Fruit fly (Drosophila melanogaster): ENCODE results near the gene CG32640.
A peak's percentile ranks its signal among the peaks of the same experiment; 100 is the strongest.

Gene CG32640

dm6 chrX:13130175-13130822, 47.5 kb upstream of the CG32640 start (continued):
- TF ChIP-seq MTF-1 (GFP tag; optimal IDR thresholded peaks at IDR 0.05; ENCODE audit: borderline replicate concordance) = no peak
- no peak for TF ChIP-seq B-H1 (GFP tag; IDR thresholded peaks at IDR 0.05)
- TF ChIP-seq croc (GFP tag; conservative IDR thresholded peaks at IDR 0.05) = peak; percentile 49; the same call in 2 of the 3 replicates
- TF ChIP-seq maf-S (GFP tag; optimal IDR thresholded peaks at IDR 0.05) = peak; percentile 41
- no peak for TF ChIP-seq cato (GFP tag; optimal IDR thresholded peaks at IDR 0.05; ENCODE audit: borderline replicate concordance)
- TF ChIP-seq Lim3 (GFP tag; IDR thresholded peaks at IDR 0.05) = no peak
- TF ChIP-seq Rfx (GFP tag; IDR thresholded peaks at IDR 0.05) = peak; percentile 58
- TF ChIP-seq CG14014 (GFP tag; IDR thresholded peaks at IDR 0.05) = 0 out of 2 replicates have a peak, but pooled peaks have one; percentile 39
- TF ChIP-seq Bdp1 (GFP tag; optimal IDR thresholded peaks at IDR 0.05) = peak; percentile 34
- no peak for TF ChIP-seq C15 (GFP tag; IDR thresholded peaks at IDR 0.05)
- no peak for TF ChIP-seq psq (GFP tag; optimal IDR thresholded peaks at IDR 0.05)
- peak; percentile 49 for TF ChIP-seq Dip3 (GFP tag; optimal IDR thresholded peaks at IDR 0.05)
- peak; percentile 24 for TF ChIP-seq Atf3 (GFP tag; optimal IDR thresholded peaks at IDR 0.05)
- no peak for TF ChIP-seq H15 (GFP tag; IDR thresholded peaks at IDR 0.05)
- TF ChIP-seq Sox100B (GFP tag; optimal IDR thresholded peaks at IDR 0.05) = peak; percentile 82
- no peak for TF ChIP-seq CG11456 (GFP tag; IDR thresholded peaks at IDR 0.05)
- TF ChIP-seq mld (GFP tag; IDR thresholded peaks at IDR 0.05; ENCODE audit: partially characterized antibody) = no peak
- no peak for TF ChIP-seq CG10321 (GFP tag; IDR thresholded peaks at IDR 0.05)
- TF ChIP-seq crc (GFP tag; optimal IDR thresholded peaks at IDR 0.05) = peak; percentile 51
- TF ChIP-seq pnt (GFP tag; optimal IDR thresholded peaks at IDR 0.05) = peak; percentile 71
- TF ChIP-seq Dp (GFP tag; optimal IDR thresholded peaks at IDR 0.05) = no peak
- no peak for TF ChIP-seq wek (GFP tag; optimal IDR thresholded peaks at IDR 0.05)
- peak; percentile 78 for TF ChIP-seq dmrt11E (tag; optimal IDR thresholded peaks at IDR 0.05)
- TF ChIP-seq sens-2 (GFP tag; IDR thresholded peaks at IDR 0.05) = peak; percentile 27; the same call in 1 of the 2 replicates
- TF ChIP-seq CG4730 (GFP tag; IDR thresholded peaks at IDR 0.05) = no peak
- no peak for TF ChIP-seq vfl (GFP tag; optimal IDR thresholded peaks at IDR 0.05)
- TF ChIP-seq CG2712 (tag; optimal IDR thresholded peaks at IDR 0.05) = peak; percentile 77
- no peak for TF ChIP-seq Elba2 (GFP tag; optimal IDR thresholded peaks at IDR 0.05)
- TF ChIP-seq CG12236 (GFP tag; optimal IDR thresholded peaks at IDR 0.05) = peak; percentile 28
- peak; percentile 57 for TF ChIP-seq mam (GFP tag; optimal IDR thresholded peaks at IDR 0.05)
- peak; percentile 40 for TF ChIP-seq Side (GFP tag; optimal IDR thresholded peaks at IDR 0.05)
- 0 out of 2 replicates have a peak, but pooled peaks have one; percentile 23 for TF ChIP-seq Gsc (GFP tag; IDR thresholded peaks at IDR 0.05)
- TF ChIP-seq Stat92E (GFP tag; optimal IDR thresholded peaks at IDR 0.05) = peak in 1 of 3 experiments; percentile 11
- TF ChIP-seq CG18764 (GFP tag; optimal IDR thresholded peaks at IDR 0.05) = peak; percentile 33
- TF ChIP-seq zen (tag; optimal IDR thresholded peaks at IDR 0.05) = peak; percentile 50
- peak; percentile 73 for TF ChIP-seq CG17385 (GFP tag; optimal IDR thresholded peaks at IDR 0.05)
- TF ChIP-seq dm (GFP tag; optimal IDR thresholded peaks at IDR 0.05) = no peak
- TF ChIP-seq CG11398 (GFP tag; optimal IDR thresholded peaks at IDR 0.05) = peak; percentile 59
- TF ChIP-seq CG1024 (GFP tag; IDR thresholded peaks at IDR 0.05) = 0 out of 2 replicates have a peak, but pooled peaks have one; percentile 38
- TF ChIP-seq Gug (GFP tag; IDR thresholded peaks at IDR 0.05) = no peak
- peak; percentile 19 for TF ChIP-seq run (tag; optimal IDR thresholded peaks at IDR 0.05)
- TF ChIP-seq CG9727 (GFP tag; optimal IDR thresholded peaks at IDR 0.05) = peak; percentile 81
- TF ChIP-seq CG34376 (GFP tag; optimal IDR thresholded peaks at IDR 0.05) = peak; percentile 63
- TF ChIP-seq CG7745 (tag; optimal IDR thresholded peaks at IDR 0.05) = no peak
- TF ChIP-seq CG10209 (GFP tag; optimal IDR thresholded peaks at IDR 0.05) = peak; percentile 81
- peak; percentile 58 for TF ChIP-seq Fer3 (tag; optimal IDR thresholded peaks at IDR 0.05)
- TF ChIP-seq CG11560 (tag; IDR thresholded peaks at IDR 0.05) = no peak
- TF ChIP-seq peb (GFP tag; IDR thresholded peaks at IDR 0.05) = no peak
- TF ChIP-seq CG12219 (GFP tag; optimal IDR thresholded peaks at IDR 0.05) = peak; percentile 78
- TF ChIP-seq sd (tag; optimal IDR thresholded peaks at IDR 0.05) = peak; percentile 69

Data from whole organism, embryonic.